Worm (Caenorhabditis elegans) whole organism, L4/young adult: ENCODE data around the gene mdf-2.

ENCODE experiments used
- W03F9.2 ChIP-seq: fragments of 150-350 bp; optimal IDR thresholded peaks from 2 replicates; lab custom pipeline; 2014; ENCODE audit warnings: missing biosample characterization, missing genetic modification characterization
- dao-5 ChIP-seq: sonication (generic microtip); optimal IDR thresholded peaks from 2 replicates; lab custom pipeline; 2016; ENCODE audit warnings: missing genotype, missing genetic modification characterization, moderate library complexity, missing compliant biosample characterization

DNA sequence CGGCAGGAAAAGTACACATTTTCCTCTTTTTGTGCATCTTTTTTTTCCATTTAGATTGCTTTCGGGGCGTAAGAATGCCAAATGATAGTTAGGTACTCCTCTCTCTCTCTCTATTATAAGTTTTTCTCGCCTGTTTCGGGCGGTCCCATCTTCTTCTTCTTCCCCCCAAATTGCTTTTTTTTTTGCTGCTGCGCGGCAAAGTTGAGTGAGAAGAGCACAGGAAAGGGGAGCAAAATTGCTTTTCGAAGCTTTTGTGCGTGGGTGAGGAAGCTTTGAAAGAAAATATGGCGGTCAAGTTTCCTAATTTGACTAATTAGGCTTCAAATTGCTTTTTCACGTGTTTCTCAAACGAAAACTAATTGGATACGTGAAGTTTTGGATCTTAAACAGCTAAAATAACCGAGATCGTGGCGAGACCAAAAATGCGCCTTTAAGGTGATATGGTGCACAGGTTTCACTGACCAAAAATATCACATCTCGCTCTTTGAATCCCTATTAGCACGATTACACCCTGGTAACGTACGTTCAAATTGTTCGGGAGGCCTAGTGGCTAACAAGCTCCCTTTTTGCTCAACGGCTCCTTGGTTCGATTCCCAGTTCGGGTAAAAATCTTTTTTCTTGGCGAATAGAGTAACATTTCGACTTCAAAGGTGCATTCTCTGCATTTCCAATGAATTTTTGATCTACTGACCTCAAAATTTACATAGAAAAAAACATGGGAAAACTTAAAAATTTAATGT is 15.6 kb upstream of the mdf-2 start:
- TF ChIP-seq W03F9.2 (tag; lab: Kevin White, UChicago): no peak
- no peak for TF ChIP-seq dao-5 (tag; lab: Kevin White, UChicago)
